Worm (Caenorhabditis elegans) whole organism, mixed stage, embryonic: Measurements from ENCODE around the gene catp-8.

Source experiments
- M03D4.4 ChIP-seq: sonication (generic microtip); optimal IDR thresholded peaks from 2 replicates; lab custom pipeline; 2017; ENCODE audit warnings: mild to moderate bottlenecking, missing genetic modification characterization, missing compliant biosample characterization
- bed-3 ChIP-seq: fragments of 200-800 bp; sonication (Bioruptor generic); optimal IDR thresholded peaks from 3 replicates; lab custom pipeline; 2018; ENCODE audit warnings: mild to moderate bottlenecking, missing genetic modification characterization, moderate library complexity, missing compliant biosample characterization
- blmp-1 ChIP-seq: fragments of 150-350 bp; optimal IDR thresholded peaks from 2 replicates; lab custom pipeline; 2014; ENCODE audit warnings: missing biosample characterization, missing genetic modification characterization
- ceh-39 ChIP-seq: fragments of 150-350 bp; optimal IDR thresholded peaks from 2 replicates; lab custom pipeline; 2014; ENCODE audit warnings: missing biosample characterization, missing genetic modification characterization
- ceh-43 ChIP-seq: fragments of 200-800 bp; sonication (Bioruptor generic); optimal IDR thresholded peaks from 2 replicates; lab custom pipeline; 2018; ENCODE audit warnings: mild to moderate bottlenecking, missing genetic modification characterization, moderate library complexity, missing compliant biosample characterization
- ceh-83 ChIP-seq: fragments of 200-800 bp; sonication (Bioruptor generic); optimal IDR thresholded peaks from 2 replicates; lab custom pipeline; 2018; ENCODE audit warnings: mild to moderate bottlenecking, missing genetic modification characterization, missing compliant biosample characterization
- ces-1 ChIP-seq: fragments of 150-350 bp; optimal IDR thresholded peaks from 2 replicates; lab custom pipeline; 2014; ENCODE audit warnings: missing biosample characterization, missing genetic modification reagents, missing genetic modification characterization
- cnd-1 ChIP-seq: fragments of 200-800 bp; sonication (Bioruptor generic); optimal IDR thresholded peaks from 2 replicates; lab custom pipeline; 2018; ENCODE audit warnings: mild to moderate bottlenecking, missing genetic modification characterization, missing compliant biosample characterization
- elt-1 ChIP-seq: sonication (generic microtip); optimal IDR thresholded peaks from 2 replicates; lab custom pipeline; 2017; ENCODE audit warnings: missing genetic modification characterization, mild to moderate bottlenecking, missing compliant biosample characterization, antibody characterized with exemption, moderate library complexity, borderline replicate concordance; ENCODE audit not compliant: insufficient read depth
- elt-3 ChIP-seq: fragments of 150-350 bp; optimal IDR thresholded peaks from 2 replicates; lab custom pipeline; 2014; ENCODE audit warnings: missing biosample characterization, missing genetic modification characterization
- flh-1 ChIP-seq: fragments of 200-800 bp; sonication (Bioruptor generic); optimal IDR thresholded peaks from 2 replicates; lab custom pipeline; 2018; ENCODE audit warnings: mild to moderate bottlenecking, missing genetic modification characterization, moderate library complexity, missing compliant biosample characterization
- ham-2 ChIP-seq: fragments of 200-800 bp; sonication (Bioruptor generic); optimal IDR thresholded peaks from 2 replicates; lab custom pipeline; 2018; ENCODE audit warnings: mild to moderate bottlenecking, missing genetic modification characterization, missing compliant biosample characterization
- hlh-1 ChIP-seq: fragments of 150-350 bp; optimal IDR thresholded peaks from 2 replicates; lab custom pipeline; 2014; ENCODE audit warnings: missing biosample characterization, missing genetic modification reagents, missing genetic modification characterization
- lin-13 ChIP-seq: fragments of 150-350 bp; optimal IDR thresholded peaks from 2 replicates; lab custom pipeline; 2014; ENCODE audit warnings: missing biosample characterization, missing genetic modification characterization
- lin-32 ChIP-seq: fragments of 200-800 bp; sonication (Bioruptor generic); optimal IDR thresholded peaks from 2 replicates; lab custom pipeline; 2018; ENCODE audit warnings: mild to moderate bottlenecking, missing genetic modification characterization, missing compliant biosample characterization
- lsy-2 ChIP-seq: fragments of 150-350 bp; optimal IDR thresholded peaks from 2 replicates; lab custom pipeline; 2014; ENCODE audit warnings: missing biosample characterization, missing genetic modification characterization
- mls-2 ChIP-seq: sonication (generic microtip); optimal IDR thresholded peaks from 2 replicates; lab custom pipeline; 2016; ENCODE audit warnings: mild to moderate bottlenecking, missing genetic modification characterization, moderate library complexity, missing compliant biosample characterization
- nhr-12 ChIP-seq: fragments of 150-350 bp; optimal IDR thresholded peaks from 2 replicates; lab custom pipeline; 2014; ENCODE audit warnings: missing biosample characterization, missing genetic modification characterization
- nhr-2 ChIP-seq: fragments of 150-350 bp; optimal IDR thresholded peaks from 2 replicates; lab custom pipeline; 2014; ENCODE audit warnings: missing biosample characterization, missing genetic modification characterization
- nhr-237 ChIP-seq: fragments of 150-350 bp; optimal IDR thresholded peaks from 2 replicates; lab custom pipeline; 2014; ENCODE audit warnings: missing biosample characterization, missing genetic modification characterization
- nhr-76 ChIP-seq: sonication (generic microtip); optimal IDR thresholded peaks from 2 replicates; lab custom pipeline; 2017; ENCODE audit warnings: missing biosample characterization, missing genetic modification characterization
- pha-4 ChIP-seq: fragments of 150-350 bp; optimal IDR thresholded peaks from 2 replicates; lab custom pipeline; 2018; ENCODE audit warnings: missing biosample characterization, missing genetic modification reagents, missing genetic modification characterization
- sem-2 ChIP-seq: fragments of 200-800 bp; sonication (Bioruptor generic); optimal IDR thresholded peaks from 2 replicates; lab custom pipeline; 2018; ENCODE audit warnings: mild to moderate bottlenecking, missing genetic modification characterization, missing compliant biosample characterization
- sptf-1 ChIP-seq: sonication (generic microtip); optimal IDR thresholded peaks from 2 replicates; lab custom pipeline; 2017; ENCODE audit warnings: mild to moderate bottlenecking, missing genetic modification characterization, moderate library complexity, missing compliant biosample characterization
- tbx-8 ChIP-seq: fragments of 200-800 bp; sonication (Bioruptor generic); optimal IDR thresholded peaks from 2 replicates; lab custom pipeline; 2018; ENCODE audit warnings: mild to moderate bottlenecking, missing genetic modification characterization, moderate library complexity, missing compliant biosample characterization
- unc-120 ChIP-seq: sonication (generic microtip); optimal IDR thresholded peaks from 2 replicates; lab custom pipeline; 2017; ENCODE audit warnings: missing genetic modification characterization, missing compliant biosample characterization; ENCODE audit not compliant: poor library complexity, severe bottlenecking
- unc-62 ChIP-seq: fragments of 150-350 bp; optimal IDR thresholded peaks from 2 replicates; lab custom pipeline; 2014; ENCODE audit warnings: missing biosample characterization, missing genetic modification reagents, missing genetic modification characterization
- zip-8 ChIP-seq: fragments of 150-350 bp; optimal IDR thresholded peaks from 2 replicates; lab custom pipeline; 2014; ENCODE audit warnings: missing biosample characterization, missing genetic modification characterization

catp-8 gene

ce11 chrIV:11489610-11490339, 10.7 kb upstream of the catp-8 start:
- TF ChIP-seq M03D4.4 (no peak), pha-4 (tag; lab: Kevin White, UChicago) (no peak), sptf-1 (tag; lab: Kevin White, UChicago) (no peak), unc-120 (tag; lab: Kevin White, UChicago) (peak; percentile 72), unc-62 (peak; percentile 66), ceh-83 (no peak), elt-1 (tag; lab: Kevin White, UChicago) (no peak), hlh-1 (tag; lab: Kevin White, UChicago) (peak; percentile 47), tbx-8 (GFP tag; lab: Kevin White, UChicago) (no peak), lin-13 (no peak), nhr-237 (tag; lab: Kevin White, UChicago) (no peak), lsy-2 (tag; lab: Kevin White, UChicago) (no peak)

- TF ChIP-seq sem-2 (no peak), nhr-2 (tag; lab: Kevin White, UChicago) (no peak), hlh-1 (tag; lab: Kevin White, UChicago) (no peak), tbx-8 (GFP tag; lab: Kevin White, UChicago) (no peak), cnd-1 (tag; lab: Kevin White, UChicago) (no peak), ham-2 (GFP tag; lab: Kevin White, UChicago) (no peak), ces-1 (GFP tag; lab: Kevin White, UChicago) (no peak), nhr-76 (tag; lab: Kevin White, UChicago) (no peak), lsy-2 (tag; lab: Kevin White, UChicago) (no peak), lin-32 (GFP tag; lab: Kevin White, UChicago) (no peak)
Observed at ce11 chrIV:11489077-11489476, 10.0 kb upstream of the catp-8 start.

- TF ChIP-seq unc-62 = no peak
- no peak for TF ChIP-seq tbx-8 (GFP tag; lab: Kevin White, UChicago)
- TF ChIP-seq sptf-1 (tag; lab: Kevin White, UChicago) = no peak
- TF ChIP-seq pha-4 (tag; lab: Kevin White, UChicago) = no peak
- TF ChIP-seq lin-13 = no peak
- no peak for TF ChIP-seq ceh-39 (tag; lab: Kevin White, UChicago)
- TF ChIP-seq elt-1 (tag; lab: Kevin White, UChicago) = no peak
- no peak for TF ChIP-seq cnd-1 (tag; lab: Kevin White, UChicago)
- no peak for TF ChIP-seq hlh-1 (tag; lab: Kevin White, UChicago)
- TF ChIP-seq unc-120 (tag; lab: Kevin White, UChicago) = no peak
- TF ChIP-seq lin-32 (GFP tag; lab: Kevin White, UChicago) = no peak
- TF ChIP-seq ceh-83 = no peak
- TF ChIP-seq ceh-43 = no peak
- TF ChIP-seq nhr-237 (tag; lab: Kevin White, UChicago) = no peak
- TF ChIP-seq nhr-76 (tag; lab: Kevin White, UChicago) = no peak
Observed at ce11 chrIV:11487889-11488556, 9.0 kb upstream of the catp-8 start.

- no peak for TF ChIP-seq tbx-8 (GFP tag; lab: Kevin White, UChicago)
- no peak for TF ChIP-seq mls-2 (tag; lab: Kevin White, UChicago)
- no peak for TF ChIP-seq unc-62
- TF ChIP-seq elt-1 (tag; lab: Kevin White, UChicago) = no peak
- TF ChIP-seq sem-2 = no peak
- no peak for TF ChIP-seq lsy-2 (tag; lab: Kevin White, UChicago)
- TF ChIP-seq nhr-12 (tag; lab: Kevin White, UChicago) = no peak
- TF ChIP-seq elt-3 (tag; lab: Kevin White, UChicago) = no peak
- no peak for TF ChIP-seq lin-13
- TF ChIP-seq nhr-237 (tag; lab: Kevin White, UChicago) = no peak
- no peak for TF ChIP-seq zip-8 (tag; lab: Kevin White, UChicago)
- TF ChIP-seq ham-2 (GFP tag; lab: Kevin White, UChicago) = no peak
- no peak for TF ChIP-seq cnd-1 (tag; lab: Kevin White, UChicago)
- TF ChIP-seq ces-1 (GFP tag; lab: Kevin White, UChicago) = no peak
- TF ChIP-seq blmp-1 (tag; lab: Kevin White, UChicago) = no peak
- no peak for TF ChIP-seq bed-3 (GFP tag; lab: Kevin White, UChicago)
- no peak for TF ChIP-seq ceh-83
- TF ChIP-seq flh-1 (GFP tag; lab: Kevin White, UChicago) = no peak
- no peak for TF ChIP-seq nhr-76 (tag; lab: Kevin White, UChicago)
Observed at ce11 chrIV:11486859-11487258, 7.8 kb upstream of the catp-8 start.
